Fruit fly (Drosophila melanogaster): Measurements from ENCODE around the gene CG6012.

DNA sequence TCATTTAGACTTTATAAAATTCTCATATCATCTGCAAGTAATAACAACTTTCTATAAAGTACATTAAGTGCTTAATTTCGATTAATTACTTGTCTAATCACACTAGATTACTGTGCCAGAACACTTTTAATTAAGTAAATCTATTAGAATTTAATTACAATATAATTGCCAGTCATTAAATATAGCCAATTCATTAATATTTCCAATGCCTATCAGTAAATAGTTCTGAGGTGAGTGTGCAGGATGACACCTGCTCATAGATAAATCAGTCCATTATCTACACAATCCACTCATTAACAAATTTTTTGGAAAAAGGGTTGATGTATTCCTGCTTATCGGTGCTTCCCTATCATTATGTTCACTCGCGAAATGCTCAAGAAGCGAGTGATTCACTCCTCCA lies 23.4 kb upstream of the CG6012 start:
- TF ChIP-seq Mnt (GFP tag; optimal IDR thresholded peaks at IDR 0.05): no peak
- no peak for TF ChIP-seq Clk (GFP tag; optimal IDR thresholded peaks at IDR 0.05)
- no peak for TF ChIP-seq bab1 (GFP tag; optimal IDR thresholded peaks at IDR 0.05)
- TF ChIP-seq CG33017 (tag; optimal IDR thresholded peaks at IDR 0.05): no peak
- TF ChIP-seq kay (GFP tag; ENCODE audit: borderline replicate concordance): peak; percentile 57

All from whole organism, adult.